Fruit fly (Drosophila melanogaster) whole organism: Measurements from ENCODE around the gene Mkk4.

Experiments used
- CG8478 ChIP-seq: fragments of >200 bp; optimal IDR thresholded peaks from 2 replicates; lab custom pipeline; 2018; ENCODE audit warnings: inconsistent platforms
- EcR ChIP-seq, 2 experiments: fragments of >200 bp; optimal IDR thresholded peaks; 2 replicates each; lab custom pipeline; 2017; ENCODE audit warnings: missing biosample characterization in 2 of 2, missing genetic modification characterization in 2 of 2, missing genetic modification reagents in 2 of 2
- pan ChIP-seq: fragments of >200 bp; optimal IDR thresholded peaks from 2 replicates; lab custom pipeline; 2017

DNA sequence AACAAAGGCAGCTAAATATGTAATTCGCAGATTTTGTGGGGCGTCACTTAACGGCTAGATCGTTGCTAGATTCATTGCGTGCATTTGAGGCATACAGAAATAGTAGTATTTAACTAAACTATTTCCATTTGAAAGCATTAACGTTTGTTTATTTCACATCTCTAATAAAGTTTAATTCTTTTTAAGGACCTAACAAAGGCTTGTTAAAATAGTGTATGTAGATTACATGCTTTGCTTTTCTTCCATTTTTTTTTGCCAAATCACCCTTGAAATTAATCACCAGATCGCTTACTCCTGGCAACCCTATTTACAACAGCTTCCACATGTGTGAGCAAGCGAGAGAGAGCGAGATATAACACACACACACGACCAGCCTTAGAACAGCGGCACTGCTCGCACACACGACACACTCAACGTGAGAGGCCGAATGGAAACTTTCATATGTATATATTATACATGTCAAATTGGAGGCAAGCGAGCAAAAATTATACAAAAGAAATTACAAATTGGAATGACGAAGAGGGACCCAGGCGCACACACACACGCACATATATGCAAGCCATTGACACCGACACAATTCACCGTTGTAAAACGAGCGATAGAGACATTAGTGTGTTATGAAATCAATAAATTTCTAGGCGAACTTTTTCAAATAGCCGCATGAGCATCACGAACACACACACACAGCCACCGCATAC is 8.8 kb upstream of the Mkk4 start:
- TF ChIP-seq EcR (GFP tag; optimal IDR thresholded peaks at IDR 0.05; lab: Kevin White, UChicago) (no peak), pan (lab: Kevin White, UChicago) (no peak), CG8478 (lab: Kevin White, UChicago) (peak; percentile 45)
